Worm (Caenorhabditis elegans): Measurements from ENCODE around the gene skpo-1.

Gene skpo-1

DNA sequence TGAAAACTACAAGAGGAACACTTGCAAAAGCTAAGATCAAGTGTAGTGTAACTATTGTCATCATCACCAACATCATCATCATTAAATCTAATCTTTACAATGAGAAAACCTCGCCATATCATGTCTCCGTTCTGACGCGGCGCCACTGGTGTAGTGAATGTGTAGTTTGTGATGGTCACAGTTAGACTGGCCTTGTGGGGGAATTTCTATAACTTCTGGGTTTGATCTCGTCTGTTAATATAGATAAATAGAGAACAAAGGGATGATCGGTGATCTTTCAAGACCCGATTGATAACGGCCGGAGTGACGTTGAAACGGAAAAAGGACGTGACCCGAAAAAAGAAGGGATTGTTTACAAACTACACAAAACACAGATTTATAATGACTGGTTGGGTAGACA is 36.1 kb upstream of the skpo-1 start:
- peak; percentile 95 for TF ChIP-seq nhr-85 (tag)
- peak; percentile 30 for TF ChIP-seq tbx-2 (tag; optimal IDR thresholded peaks at IDR 0.05)
- TF ChIP-seq rnt-1 (tag; optimal IDR thresholded peaks at IDR 0.05) = peak; percentile 6
- TF ChIP-seq hlh-17 (GFP tag; optimal IDR thresholded peaks at IDR 0.05; ENCODE audit: borderline replicate concordance) = no peak
- TF ChIP-seq lin-15B (tag; optimal IDR thresholded peaks at IDR 0.05) = no peak
- TF ChIP-seq mep-1 (tag; optimal IDR thresholded peaks at IDR 0.05) = peak; percentile 5
- TF ChIP-seq nhr-90 (tag; optimal IDR thresholded peaks at IDR 0.05; ENCODE audit: poor library complexity) = peak; percentile 52
- TF ChIP-seq nhr-71 (tag; optimal IDR thresholded peaks at IDR 0.05) = peak; percentile 75
- peak in 1 of 3 experiments; percentile 1 for TF ChIP-seq dpl-1 (GFP tag; optimal IDR thresholded peaks at IDR 0.05)
- no peak for TF ChIP-seq nhr-28 (tag; optimal IDR thresholded peaks at IDR 0.05)
- no peak for TF ChIP-seq F16B12.6 (tag; optimal IDR thresholded peaks at IDR 0.05)
- TF ChIP-seq lin-39 (tag; optimal IDR thresholded peaks at IDR 0.05) = no peak
- TF ChIP-seq elt-3 (tag; optimal IDR thresholded peaks at IDR 0.05) = peak in 5 of 6 experiments; percentile 19 to 98 (median 87)
- peak; percentile 48 for TF ChIP-seq snu-23 (GFP tag; optimal IDR thresholded peaks at IDR 0.05)
- peak; percentile 84 for TF ChIP-seq nhr-20 (tag; optimal IDR thresholded peaks at IDR 0.05)
- TF ChIP-seq lin-14 (GFP tag; optimal IDR thresholded peaks at IDR 0.05) = peak; percentile 71
- TF ChIP-seq nhr-19 (GFP tag; conservative IDR thresholded peaks at IDR 0.05) = peak; percentile 37
- peak; percentile 77 for TF ChIP-seq blmp-1 (tag; optimal IDR thresholded peaks at IDR 0.05)
- TF ChIP-seq mdl-1 (tag; optimal IDR thresholded peaks at IDR 0.05) = peak in 1 of 2 experiments; percentile 51
- no peak for TF ChIP-seq efl-1 (optimal IDR thresholded peaks at IDR 0.05)
- TF ChIP-seq efl-1 (GFP tag; optimal IDR thresholded peaks at IDR 0.05 in 1 of 2) = peak in 1 of 2 experiments; percentile 90
- TF ChIP-seq unc-98 (GFP tag; IDR thresholded peaks at IDR 0.05) = no peak

DNA sequence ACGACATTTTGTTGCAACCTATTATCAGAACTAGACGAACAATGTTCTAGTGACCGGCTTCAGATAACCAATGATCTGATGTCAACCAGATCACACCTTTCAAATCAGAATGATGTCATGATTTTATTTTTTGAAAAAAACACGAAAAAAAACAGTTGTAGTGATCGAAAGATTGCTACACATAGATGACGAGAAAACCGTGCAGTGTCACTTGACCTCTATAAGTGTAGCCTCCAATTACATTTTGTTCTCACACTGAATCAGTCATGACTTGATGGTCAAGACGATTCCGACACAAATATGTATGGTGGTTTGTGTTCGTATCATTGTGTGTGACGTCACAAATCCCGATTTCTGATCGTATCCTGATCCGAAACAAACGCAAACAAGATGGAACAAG is 35.4 kb upstream of the skpo-1 start:
- TF ChIP-seq nhr-90 (tag; optimal IDR thresholded peaks at IDR 0.05; ENCODE audit: poor library complexity) = no peak
- peak; percentile 17 for TF ChIP-seq blmp-1 (tag; optimal IDR thresholded peaks at IDR 0.05)
- peak; percentile 2 for TF ChIP-seq ama-1 (optimal IDR thresholded peaks at IDR 0.05)
- TF ChIP-seq irx-1 (tag; optimal IDR thresholded peaks at IDR 0.05) = no peak
- TF ChIP-seq nhr-85 (tag) = peak; percentile 88
- peak; percentile 55 for TF ChIP-seq nhr-20 (tag; optimal IDR thresholded peaks at IDR 0.05)
- TF ChIP-seq lin-14 (GFP tag; optimal IDR thresholded peaks at IDR 0.05) = peak; percentile 8
- peak; percentile 20 for TF ChIP-seq nhr-71 (tag; optimal IDR thresholded peaks at IDR 0.05)
- peak in 1 of 2 experiments; percentile 5 for TF ChIP-seq lin-35 (GFP tag; optimal IDR thresholded peaks at IDR 0.05)
- no peak for TF ChIP-seq lin-39 (tag; optimal IDR thresholded peaks at IDR 0.05)

DNA sequence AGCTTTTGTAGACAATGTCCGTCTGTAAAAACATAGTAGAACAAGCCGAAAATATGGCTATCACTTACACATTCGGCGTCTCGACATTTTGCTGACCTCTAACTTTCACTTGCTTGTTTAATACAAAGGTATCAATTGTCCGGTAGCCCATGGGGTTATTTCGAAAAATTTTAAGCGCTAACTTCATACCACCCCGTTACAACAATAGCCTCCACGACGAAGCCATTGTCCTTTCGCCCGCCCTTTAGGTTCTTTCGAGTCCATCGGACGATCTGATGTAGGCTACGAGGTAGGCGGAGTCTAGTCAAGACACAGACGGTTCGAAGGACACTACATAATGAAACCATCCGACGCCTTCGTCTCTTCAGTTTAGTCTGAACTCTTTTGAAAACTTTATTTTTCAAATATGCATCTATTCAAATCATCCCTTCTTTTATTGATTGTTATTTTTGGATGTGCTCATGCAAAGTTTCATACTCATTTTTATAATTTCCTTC is 34.2 kb upstream of the skpo-1 start, which contains the start of gene lips-10:
Gene lips-10 (plus strand): TSS at position 378 of the 497 bp plus-strand sequence.
- TF ChIP-seq tbx-2 (tag; optimal IDR thresholded peaks at IDR 0.05) (no peak), elt-2 (tag; optimal IDR thresholded peaks at IDR 0.05) (no peak), aly-2 (tag; optimal IDR thresholded peaks at IDR 0.05) (no peak), jun-1 (tag; optimal IDR thresholded peaks at IDR 0.05) (no peak), efl-3 (GFP tag; optimal IDR thresholded peaks at IDR 0.05) (no peak), blmp-1 (tag; optimal IDR thresholded peaks at IDR 0.05) (peak; percentile 49), rnt-1 (tag; optimal IDR thresholded peaks at IDR 0.05) (no peak), nhr-47 (tag; optimal IDR thresholded peaks at IDR 0.05) (no peak), hlh-4 (tag; optimal IDR thresholded peaks at IDR 0.05) (no peak), mep-1 (tag; optimal IDR thresholded peaks at IDR 0.05) (no peak), fkh-8 (tag; optimal IDR thresholded peaks at IDR 0.05) (no peak), grh-1 (GFP tag; IDR thresholded peaks at IDR 0.05) (no peak), unc-62 (GFP tag; optimal IDR thresholded peaks at IDR 0.05) (no peak), lir-3 (tag; optimal IDR thresholded peaks at IDR 0.05; ENCODE audit: poor library complexity) (no peak), nhr-85 (tag) (peak; percentile 71), C16A3.4 (tag; optimal IDR thresholded peaks at IDR 0.05) (no peak), ztf-4 (tag; optimal IDR thresholded peaks at IDR 0.05) (no peak), sox-4 (tag; optimal IDR thresholded peaks at IDR 0.05) (no peak), lsy-2 (tag; optimal IDR thresholded peaks at IDR 0.05) (no peak), elt-3 (tag; optimal IDR thresholded peaks at IDR 0.05) (peak in 1 of 6 experiments; percentile 22), unc-130 (tag; optimal IDR thresholded peaks at IDR 0.05) (no peak)

Measured in whole organism, L1 larva.